Fruit fly (Drosophila melanogaster) whole organism, embryonic: ENCODE data around the gene CG46460.

ENCODE experiments used
- B-H2 ChIP-seq: fragments of 200-800 bp; sonication (Bioruptor generic); optimal IDR thresholded peaks from 2 replicates; lab custom pipeline; 2018; ENCODE audit warnings: missing biosample characterization, mild to moderate bottlenecking, missing genetic modification characterization
- Bteb2 ChIP-seq: fragments of 200-800 bp; sonication (Bioruptor generic); optimal IDR thresholded peaks from 2 replicates; lab custom pipeline; 2016; ENCODE audit warnings: missing biosample characterization, missing genetic modification characterization
- CG10321 ChIP-seq: fragments of 200-800 bp; sonication (Bioruptor generic); IDR thresholded peaks from 2 replicates; pipeline ENCODE4 v1.3.6; 2022; ENCODE audit warnings: missing biosample characterization, missing genetic modification characterization
- CG10543 ChIP-seq: fragments of 200-800 bp; sonication (Bioruptor generic); optimal IDR thresholded peaks from 3 replicates; lab custom pipeline; 2017; ENCODE audit warnings: missing biosample characterization, mild to moderate bottlenecking, missing genetic modification characterization, moderate library complexity
- CG12155 ChIP-seq: fragments of 200-800 bp; sonication (Bioruptor generic); optimal IDR thresholded peaks from 3 replicates; lab custom pipeline; 2016; ENCODE audit warnings: missing biosample characterization, missing genetic modification characterization
- CG12391 ChIP-seq: fragments of 200-800 bp; sonication (Bioruptor generic); optimal IDR thresholded peaks from 3 replicates; lab custom pipeline; 2018; ENCODE audit warnings: missing biosample characterization, mild to moderate bottlenecking, missing genetic modification characterization, moderate library complexity
- CG13296 ChIP-seq: fragments of 200-800 bp; sonication (Bioruptor generic); optimal IDR thresholded peaks from 3 replicates; lab custom pipeline; 2018; ENCODE audit warnings: missing biosample characterization, mild to moderate bottlenecking, missing genetic modification characterization
- CG13775 ChIP-seq: fragments of 200-800 bp; sonication (Bioruptor generic); optimal IDR thresholded peaks from 3 replicates; lab custom pipeline; 2017; ENCODE audit warnings: missing biosample characterization, mild to moderate bottlenecking, missing genetic modification characterization
- CG1647 ChIP-seq: fragments of 200-800 bp; sonication (Bioruptor generic); optimal IDR thresholded peaks from 3 replicates; lab custom pipeline; 2016; ENCODE audit warnings: missing biosample characterization, missing genetic modification characterization
- CG17361 ChIP-seq: fragments of 200-800 bp; sonication (Bioruptor generic); IDR thresholded peaks from 3 replicates; pipeline ENCODE4 v1.3.6; 2022; ENCODE audit warnings: missing biosample characterization, missing genetic modification characterization
- CG17829 ChIP-seq: fragments of 200-800 bp; optimal IDR thresholded peaks from 2 replicates; lab custom pipeline; 2019; ENCODE audit warnings: missing biosample characterization, mild to moderate bottlenecking, missing genetic modification characterization, moderate library complexity
- CG18262 ChIP-seq: fragments of 200-800 bp; optimal IDR thresholded peaks from 3 replicates; lab custom pipeline; 2019; ENCODE audit warnings: missing biosample characterization, mild to moderate bottlenecking, missing genetic modification characterization, moderate library complexity
- CG30431 ChIP-seq: fragments of 200-800 bp; sonication (Bioruptor generic); optimal IDR thresholded peaks from 2 replicates; lab custom pipeline; 2017; ENCODE audit warnings: missing biosample characterization, missing genetic modification characterization
- CG34224 ChIP-seq: fragments of 200-800 bp; sonication (Bioruptor generic); IDR thresholded peaks from 3 replicates; pipeline ENCODE4 v1.3.6; 2022; ENCODE audit warnings: missing biosample characterization, missing genetic modification characterization; ENCODE audit not compliant: partially characterized antibody
- CG34376 ChIP-seq: fragments of 200-800 bp; sonication (Bioruptor generic); optimal IDR thresholded peaks from 2 replicates; lab custom pipeline; 2018; ENCODE audit warnings: missing biosample characterization, mild to moderate bottlenecking, missing genetic modification characterization
- CG4282 ChIP-seq: fragments of 200-800 bp; sonication (Bioruptor generic); optimal IDR thresholded peaks from 2 replicates; lab custom pipeline; 2016; ENCODE audit warnings: missing biosample characterization, missing genetic modification characterization
- CG4617 ChIP-seq: fragments of 200-800 bp; sonication (Bioruptor generic); optimal IDR thresholded peaks from 3 replicates; lab custom pipeline; 2016; ENCODE audit warnings: missing biosample characterization, missing genetic modification characterization, borderline replicate concordance
- CG6654 ChIP-seq: fragments of 200-800 bp; sonication (Bioruptor generic); optimal IDR thresholded peaks from 2 replicates; lab custom pipeline; 2017; ENCODE audit warnings: missing biosample characterization, mild to moderate bottlenecking, missing genetic modification characterization
- CG6791 ChIP-seq: fragments of 200-800 bp; sonication (Bioruptor generic); IDR thresholded peaks from 3 replicates; pipeline ENCODE4 v1.3.6; 2022; ENCODE audit warnings: missing biosample characterization, missing genetic modification characterization; ENCODE audit not compliant: partially characterized antibody
- CG7357 ChIP-seq: fragments of 200-800 bp; sonication (Bioruptor generic); IDR thresholded peaks from 3 replicates; pipeline ENCODE4 v1.3.6; 2022; ENCODE audit warnings: missing biosample characterization, missing genetic modification characterization
- CG9215 ChIP-seq: fragments of 200-800 bp; sonication (Bioruptor generic); IDR thresholded peaks from 2 replicates; pipeline ENCODE4 v1.3.6; 2022; ENCODE audit warnings: missing biosample characterization, missing genetic modification characterization
- CoRest ChIP-seq: fragments of 200-800 bp; sonication (Bioruptor generic); optimal IDR thresholded peaks from 3 replicates; lab custom pipeline; 2018; ENCODE audit warnings: missing biosample characterization, mild to moderate bottlenecking, missing genetic modification characterization, moderate library complexity
- Dll ChIP-seq: fragments of 200-800 bp; sonication (Bioruptor generic); IDR thresholded peaks from 4 replicates; pipeline ENCODE4 v1.3.6; 2022; ENCODE audit warnings: missing biosample characterization, missing genetic modification characterization; ENCODE audit not compliant: partially characterized antibody
- Eip74EF ChIP-seq, 2 experiments: fragments of 200-800 bp in 1 of 2; fragments of >200 bp in 1 of 2; sonication (Bioruptor generic) in 1 of 2; optimal IDR thresholded peaks; 2 replicates each; lab custom pipeline; 2017 to 2019; ENCODE audit warnings: missing biosample characterization in 2 of 2, missing genetic modification characterization in 2 of 2, mild to moderate bottlenecking in 1 of 2, moderate library complexity in 1 of 2
- H15 ChIP-seq: fragments of 200-800 bp; sonication (Bioruptor generic); IDR thresholded peaks from 3 replicates; pipeline ENCODE4 v1.3.6; 2022; ENCODE audit warnings: missing biosample characterization, missing genetic modification characterization
- Med ChIP-seq: fragments of 200-800 bp; sonication (Bioruptor generic); peaks from one replicate; lab custom pipeline; 2016; ENCODE audit warnings: missing biosample characterization, missing genetic modification characterization, mild to moderate bottlenecking, inconsistent platforms, moderate library complexity
- Mrtf ChIP-seq: fragments of 200-800 bp; sonication (Bioruptor generic); IDR thresholded peaks from 3 replicates; pipeline ENCODE4 v1.3.6; 2022; ENCODE audit warnings: missing biosample characterization, missing genetic modification characterization
- Neu2 ChIP-seq: fragments of 200-800 bp; sonication (Bioruptor generic); optimal IDR thresholded peaks from 3 replicates; lab custom pipeline; 2016; ENCODE audit warnings: missing biosample characterization, missing genetic modification characterization, borderline replicate concordance
- Oli ChIP-seq: fragments of 200-800 bp; sonication (Bioruptor generic); optimal IDR thresholded peaks from 2 replicates; lab custom pipeline; 2018; ENCODE audit warnings: missing biosample characterization, mild to moderate bottlenecking, missing genetic modification characterization, moderate library complexity
- PHDP ChIP-seq: fragments of 200-800 bp; sonication (Bioruptor generic); optimal IDR thresholded peaks from 3 replicates; lab custom pipeline; 2018; ENCODE audit warnings: missing biosample characterization, mild to moderate bottlenecking, missing genetic modification characterization, moderate library complexity
- Taf1 ChIP-seq: fragments of 200-800 bp; sonication (Bioruptor generic); IDR thresholded peaks from 2 replicates; pipeline ENCODE4 v1.3.6; 2022; ENCODE audit warnings: missing biosample characterization, missing genetic modification characterization
- ab ChIP-seq: fragments of 200-800 bp; sonication (Bioruptor generic); optimal IDR thresholded peaks from 2 replicates; lab custom pipeline; 2016; ENCODE audit warnings: missing biosample characterization, missing genetic modification characterization
- bbx ChIP-seq: fragments of 200-800 bp; sonication (Bioruptor generic); IDR thresholded peaks from 2 replicates; pipeline ENCODE4 v1.3.6; 2022; ENCODE audit warnings: missing biosample characterization, missing genetic modification characterization; ENCODE audit not compliant: partially characterized antibody
- bcd ChIP-seq: fragments of 200-800 bp; sonication (Bioruptor generic); optimal IDR thresholded peaks from 2 replicates; lab custom pipeline; 2017; ENCODE audit warnings: missing biosample characterization, mild to moderate bottlenecking, missing genetic modification characterization
- btn ChIP-seq: fragments of 200-800 bp; sonication (Bioruptor generic); optimal IDR thresholded peaks from 2 replicates; lab custom pipeline; 2016; ENCODE audit warnings: missing biosample characterization, missing genetic modification characterization
- dm ChIP-seq: fragments of 200-800 bp; sonication (Bioruptor generic); optimal IDR thresholded peaks from 3 replicates; lab custom pipeline; 2016; ENCODE audit warnings: missing biosample characterization, missing genetic modification characterization
- gce ChIP-seq: fragments of 200-800 bp; sonication (Bioruptor generic); IDR thresholded peaks from 3 replicates; pipeline ENCODE4 v1.3.6; 2022; ENCODE audit warnings: missing biosample characterization, missing genetic modification characterization
- gsb ChIP-seq: fragments of 200-800 bp; sonication (Bioruptor generic); IDR thresholded peaks from 2 replicates; pipeline ENCODE4 v1.3.6; 2022; ENCODE audit warnings: missing biosample characterization, missing genetic modification characterization
- hbn ChIP-seq: fragments of 200-800 bp; sonication (Bioruptor generic); IDR thresholded peaks from 2 replicates; pipeline ENCODE4 v1.3.6; 2022; ENCODE audit warnings: missing biosample characterization, missing genetic modification characterization; ENCODE audit not compliant: partially characterized antibody
- hkb ChIP-seq, 2 experiments: fragments of 200-800 bp in 1 of 2; fragments of >200 bp in 1 of 2; sonication (Bioruptor generic) in 1 of 2; IDR thresholded peaks in 1 of 2; optimal IDR thresholded peaks in 1 of 2; 2 replicates each; pipeline versions ENCODE4 v1.3.6 to Lab custom; 2017 to 2022; ENCODE audit warnings: missing biosample characterization in 1 of 2, missing genetic modification characterization in 1 of 2
- hth ChIP-seq: fragments of >200 bp; optimal IDR thresholded peaks from 2 replicates; lab custom pipeline; 2017; ENCODE audit warnings: inconsistent platforms
- inv ChIP-seq: fragments of 200-800 bp; sonication (Bioruptor generic); IDR thresholded peaks from 2 replicates; pipeline ENCODE4 v1.3.6; 2022; ENCODE audit warnings: missing biosample characterization, missing genetic modification characterization; ENCODE audit not compliant: partially characterized antibody
- jing ChIP-seq: fragments of 200-800 bp; sonication (Bioruptor generic); optimal IDR thresholded peaks from 2 replicates; lab custom pipeline; 2018; ENCODE audit warnings: missing biosample characterization, mild to moderate bottlenecking, missing genetic modification characterization
- nerfin-2 ChIP-seq: fragments of 200-800 bp; sonication (Bioruptor generic); IDR thresholded peaks from 2 replicates; pipeline ENCODE4 v1.3.6; 2022; ENCODE audit warnings: missing biosample characterization, missing genetic modification characterization; ENCODE audit not compliant: partially characterized antibody
- rib ChIP-seq: fragments of 200-800 bp; sonication (Bioruptor generic); IDR thresholded peaks from 2 replicates; pipeline ENCODE4 v1.3.6; 2022; ENCODE audit warnings: missing biosample characterization, missing genetic modification characterization
- row ChIP-seq: fragments of 200-800 bp; sonication (Bioruptor generic); IDR thresholded peaks from 3 replicates; pipeline ENCODE4 v1.3.6; 2022; ENCODE audit warnings: missing biosample characterization, missing genetic modification characterization
- scrt ChIP-seq: fragments of 200-800 bp; sonication (Bioruptor generic); optimal IDR thresholded peaks from 2 replicates; lab custom pipeline; 2018; ENCODE audit warnings: missing biosample characterization, mild to moderate bottlenecking, missing genetic modification characterization, moderate library complexity
- sima ChIP-seq: fragments of 200-800 bp; sonication (Bioruptor generic); optimal IDR thresholded peaks from 2 replicates; lab custom pipeline; 2016; ENCODE audit warnings: missing biosample characterization, missing genetic modification characterization
- trem ChIP-seq: fragments of 200-800 bp; optimal IDR thresholded peaks from 3 replicates; lab custom pipeline; 2019; ENCODE audit warnings: missing biosample characterization, mild to moderate bottlenecking, missing genetic modification characterization, moderate library complexity
- zfh2 ChIP-seq: fragments of 200-800 bp; sonication (Bioruptor generic); optimal IDR thresholded peaks from 2 replicates; lab custom pipeline; 2016; ENCODE audit warnings: missing biosample characterization, missing genetic modification characterization

The CG46460 gene

DNA sequence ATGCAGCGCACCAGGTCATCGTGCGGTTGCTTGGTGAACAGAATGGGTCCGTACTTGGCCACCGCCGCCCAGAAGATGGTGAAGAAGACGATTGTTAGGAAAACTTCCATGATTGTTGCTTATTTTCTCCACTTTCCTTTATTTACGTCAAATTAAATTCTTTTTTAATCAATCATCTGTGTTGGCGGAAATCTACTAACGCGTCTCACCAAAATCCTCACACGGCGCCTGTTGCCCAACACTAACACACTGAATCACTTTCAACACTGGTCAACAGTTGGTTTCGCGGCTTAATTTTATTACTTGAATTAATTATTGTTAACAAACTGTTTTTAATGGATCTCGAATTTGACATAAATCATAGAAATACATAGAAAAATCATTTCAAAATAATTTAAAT lies 40.4 kb downstream of the CG46460 start, which contains the start of gene VhaM9.7-c (continued):
- TF ChIP-seq gsb (GFP tag; lab: Robert Waterston, UW) (no peak), gce (no peak), CG1647 (GFP tag; lab: Kevin White, UChicago) (peak; percentile 6), bcd (peak; percentile 17), row (GFP tag; lab: Robert Waterston, UW) (0 out of 3 replicates have a peak, but pooled peaks have one; percentile 7), inv (GFP tag; lab: Robert Waterston, UW) (no peak), hbn (GFP tag; lab: Robert Waterston, UW) (peak; percentile 45; the same call in 1 of the 2 replicates), CG12155 (GFP tag; lab: Kevin White, UChicago) (peak; percentile 28), CG10543 (GFP tag; lab: Kevin White, UChicago) (no peak), CG17361 (GFP tag; lab: Robert Waterston, UW) (no peak; the same call in 2 of the 3 replicates), CG17829 (no peak), hth (lab: Kevin White, UChicago) (no peak), CG30431 (GFP tag; lab: Kevin White, UChicago) (no peak), Taf1 (GFP tag; lab: Robert Waterston, UW) (no peak), Neu2 (GFP tag; lab: Kevin White, UChicago) (no peak), CG13775 (GFP tag; lab: Kevin White, UChicago) (no peak), CG6654 (GFP tag; lab: Kevin White, UChicago) (no peak), Mrtf (no peak), CoRest (no peak), Oli (tag; lab: Kevin White, UChicago) (no peak), jing (GFP tag; lab: Kevin White, UChicago) (no peak), nerfin-2 (no peak), CG34224 (peak; percentile 15; the same call in 1 of the 3 replicates), CG12391 (tag; lab: Kevin White, UChicago) (peak; percentile 16), PHDP (no peak), CG4617 (GFP tag; lab: Kevin White, UChicago) (peak; percentile 81), hkb (optimal IDR thresholded peaks at IDR 0.05; lab: Kevin White, UChicago) (no peak), hkb (GFP tag; IDR thresholded peaks at IDR 0.05; lab: Robert Waterston, UW) (no peak), bbx (GFP tag; lab: Robert Waterston, UW) (0 out of 2 replicates have a peak, but pooled peaks have one; percentile 17), Bteb2 (GFP tag; lab: Kevin White, UChicago) (peak; percentile 38), ab (GFP tag; lab: Kevin White, UChicago) (no peak), Dll (GFP tag; lab: Robert Waterston, UW) (0 out of 4 replicates have a peak, but pooled peaks have one; percentile 16), H15 (no peak), CG13296 (GFP tag; lab: Kevin White, UChicago) (peak; percentile 2), scrt (GFP tag; lab: Kevin White, UChicago) (peak; percentile 54), CG10321 (GFP tag; lab: Robert Waterston, UW) (no peak), sima (GFP tag; lab: Kevin White, UChicago) (no peak), Med (GFP tag; lab: Kevin White, UChicago) (peak; percentile 96), CG4282 (GFP tag; lab: Kevin White, UChicago) (no peak), trem (tag; lab: Kevin White, UChicago) (peak; percentile 65), CG9215 (no peak), zfh2 (peak; percentile 65), dm (peak; percentile 0), CG18262 (tag; lab: Kevin White, UChicago) (no peak), B-H2 (GFP tag; lab: Kevin White, UChicago) (peak; percentile 70), CG6791 (GFP tag; lab: Robert Waterston, UW) (no peak), btn (GFP tag; lab: Kevin White, UChicago) (no peak), CG34376 (GFP tag; lab: Kevin White, UChicago) (no peak), Eip74EF (GFP tag; optimal IDR thresholded peaks at IDR 0.05; lab: Kevin White, UChicago) (no peak), CG7357 (no peak), rib (no peak)
